Fruit fly (Drosophila melanogaster) ovary, adult (tissue): ENCODE results near the gene CG15322.
"Not testable (repeated sequence)": the region's sequence is repeated elsewhere in the genome, so short reads cannot be mapped to it uniquely, and the experiment has no call there.

Source experiments
- CG17801 ChIP-seq: fragments of 200-800 bp; optimal IDR thresholded peaks from 2 replicates; lab custom pipeline; 2019; ENCODE audit warnings: missing biosample characterization, mild to moderate bottlenecking, missing genetic modification characterization, moderate library complexity; ENCODE audit not compliant: partially characterized antibody

The CG15322 gene

DNA sequence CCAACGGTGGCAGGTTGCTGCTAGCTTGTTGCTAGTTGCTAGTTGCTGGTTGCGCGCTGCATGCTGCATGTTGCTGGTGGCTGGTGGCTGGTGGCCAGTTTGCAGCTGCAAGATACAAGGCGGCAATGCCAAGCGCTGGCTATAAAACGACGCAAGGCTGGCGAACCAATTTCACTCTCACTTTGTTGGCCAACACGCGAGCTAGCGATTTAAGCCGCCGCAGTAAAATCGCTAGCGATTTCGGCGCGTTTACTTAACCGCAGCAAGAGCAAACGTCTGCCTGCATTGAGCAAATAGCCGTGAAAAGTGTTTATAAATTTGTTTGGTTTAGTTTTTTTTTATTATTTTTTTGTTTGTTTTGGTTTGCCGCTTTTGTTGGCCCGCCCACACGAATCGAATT, at the start of gene CG15322:
CG15322 (plus strand) TSS at position 148 of the 400 bp plus-strand sequence.
- no peak for TF ChIP-seq CG17801 (GFP tag; lab: Kevin White, UChicago)

DNA sequence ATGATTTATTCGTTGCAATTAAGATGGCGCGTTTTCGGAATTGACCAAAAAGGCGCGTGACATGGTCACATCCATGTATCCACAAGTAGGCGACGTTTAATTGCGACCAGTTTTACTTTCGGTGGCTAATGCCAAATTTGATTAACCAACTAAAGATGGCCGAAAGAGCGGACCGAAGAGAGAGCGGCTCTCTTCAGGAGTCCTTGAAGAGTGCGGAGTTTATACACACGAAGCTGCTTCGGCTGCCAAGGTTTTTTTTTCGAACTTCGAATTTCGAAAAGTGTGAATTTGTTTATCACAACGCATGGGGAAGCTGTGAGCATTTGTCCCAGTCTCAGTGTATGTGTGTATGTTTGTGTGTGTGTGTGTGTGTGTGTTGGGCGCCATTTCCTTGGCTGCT, 49.6 kb upstream of the CG15322 start:
- TF ChIP-seq CG17801 (GFP tag; lab: Kevin White, UChicago), result no peak

DNA sequence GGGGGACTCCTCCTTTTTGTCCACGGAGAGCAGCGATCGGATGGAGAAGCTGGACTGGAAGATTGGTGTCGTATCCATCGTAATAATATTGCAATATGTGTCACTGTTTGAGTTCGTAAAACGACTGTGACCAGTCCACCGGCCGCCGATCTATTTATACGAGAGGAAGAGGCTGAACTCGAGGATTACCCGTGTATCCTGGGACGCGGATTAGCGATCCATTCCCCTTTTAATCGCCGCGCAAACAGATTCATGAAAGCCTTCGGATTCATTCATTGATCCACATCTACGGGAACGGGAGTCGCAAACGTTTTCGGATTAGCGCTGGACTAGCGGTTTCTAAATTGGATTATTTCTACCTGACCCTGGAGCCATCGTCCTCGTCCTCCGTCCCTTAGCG, 41.1 kb upstream of the CG15322 start, which contains the start of gene fd19B:
fd19B (minus strand) TSS at position 101 of the 400 bp plus-strand sequence.
- no peak for TF ChIP-seq CG17801 (GFP tag; lab: Kevin White, UChicago)

DNA sequence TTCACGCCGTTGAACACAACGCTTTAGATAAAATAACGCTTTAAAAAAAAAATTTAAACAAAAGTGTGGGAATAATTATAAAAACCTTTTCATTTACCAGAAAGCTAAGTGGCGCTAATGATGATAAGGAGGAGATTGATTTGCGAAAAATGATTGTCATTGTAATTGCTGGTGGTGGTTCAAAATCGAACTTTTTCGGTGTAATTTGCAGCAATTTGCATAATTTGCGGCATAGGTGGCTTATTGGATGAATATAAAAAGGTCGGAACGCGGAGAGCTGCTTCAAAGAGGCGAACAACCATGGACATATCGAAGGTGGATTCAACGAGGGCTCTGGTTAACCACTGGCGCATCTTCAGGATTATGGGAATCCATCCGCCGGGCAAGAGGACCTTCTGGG, 39.3 kb upstream of the CG15322 start, which contains the start of gene Or19b:
Or19b (plus strand) TSS at position 301 of the 400 bp plus-strand sequence.
- not testable (repeated sequence) for TF ChIP-seq CG17801 (GFP tag; lab: Kevin White, UChicago)

DNA sequence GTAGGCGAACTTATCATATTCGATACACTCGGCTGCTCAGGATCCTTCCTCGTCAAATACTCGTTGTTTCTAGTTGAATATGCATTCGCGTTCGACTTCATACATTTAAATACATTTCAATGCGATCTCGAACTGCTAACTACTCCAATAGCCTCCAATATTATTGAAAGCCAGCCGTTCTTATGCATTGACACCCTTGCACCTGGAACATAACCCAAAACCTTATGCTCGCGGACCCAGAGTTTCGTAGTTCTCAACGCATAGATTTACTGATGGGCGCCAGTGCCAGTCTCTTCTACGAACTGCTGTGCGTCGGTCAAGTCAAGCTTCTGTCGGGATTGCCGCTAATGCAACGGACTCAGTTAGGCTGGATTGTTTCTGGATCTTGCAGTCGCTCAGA, 37.0 kb upstream of the CG15322 start, which contains the start of gene CG42581:
CG42581 (minus strand) TSS at position 101 of the 400 bp plus-strand sequence.
- not testable (repeated sequence) for TF ChIP-seq CG17801 (GFP tag; lab: Kevin White, UChicago)

DNA sequence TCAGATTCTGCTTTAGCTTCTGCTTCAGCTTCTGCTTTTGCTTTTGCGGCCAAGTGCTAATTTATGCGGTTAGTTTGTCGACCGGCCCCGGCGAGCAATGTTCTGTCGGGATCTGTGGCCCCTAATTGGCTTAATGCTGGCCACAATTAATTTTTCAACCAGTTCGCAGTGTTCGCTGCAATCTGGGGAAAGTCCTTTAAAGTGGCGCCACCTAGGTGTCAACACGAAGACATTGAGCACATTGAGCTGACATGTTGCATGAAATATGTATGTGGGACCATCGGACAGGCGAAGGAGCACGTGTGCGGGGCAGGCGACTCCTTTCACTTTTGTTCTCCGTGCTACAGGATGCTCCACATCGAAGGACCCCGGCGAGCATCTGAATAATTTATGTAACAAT, 28.4 kb upstream of the CG15322 start:
- no peak for TF ChIP-seq CG17801 (GFP tag; lab: Kevin White, UChicago)

DNA sequence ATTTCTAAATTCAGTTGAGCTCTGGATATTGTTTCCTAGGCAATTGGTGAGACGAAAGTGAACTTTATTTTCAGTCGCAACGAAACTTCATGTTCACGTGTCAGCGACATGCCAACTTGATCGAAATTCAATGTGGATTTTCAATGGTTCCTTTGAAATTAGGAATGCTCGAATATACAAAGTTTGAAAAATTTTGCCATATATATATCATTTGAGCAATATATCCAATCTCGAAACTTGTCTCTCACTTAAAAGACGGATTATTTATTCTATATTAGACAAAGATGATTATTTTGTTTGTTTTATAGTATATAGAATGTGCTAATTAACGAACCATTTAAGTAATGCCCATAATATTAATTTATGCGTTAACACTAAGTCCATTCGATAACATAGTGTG, 22.9 kb upstream of the CG15322 start, which contains the start of gene karr:
karr (minus strand) TSS at position 101 of the 400 bp plus-strand sequence.
- no peak for TF ChIP-seq CG17801 (GFP tag; lab: Kevin White, UChicago)

DNA sequence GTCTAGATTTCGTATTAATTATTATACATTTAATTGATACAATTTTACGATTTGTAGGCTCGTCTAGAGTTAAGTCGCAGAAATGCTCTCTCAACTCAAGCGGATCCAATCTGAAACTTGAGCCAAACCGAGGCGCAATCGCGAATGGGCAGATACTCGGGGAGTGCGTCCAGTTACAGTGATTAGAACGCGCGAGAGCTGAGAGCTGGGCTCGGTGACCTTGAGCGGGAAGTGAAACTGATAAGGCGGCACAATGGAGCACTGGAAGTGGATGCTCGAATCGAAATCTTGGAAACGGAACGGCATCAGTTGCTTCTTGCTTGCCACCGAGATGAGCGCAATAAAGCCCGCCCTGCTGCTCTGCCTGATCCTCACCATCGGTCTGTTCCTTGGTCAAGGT, 11.2 kb upstream of the CG15322 start, which contains the start of gene CG34331:
CG34331 (plus strand) TSS at position 301 of the 400 bp plus-strand sequence.
- TF ChIP-seq CG17801 (GFP tag; lab: Kevin White, UChicago), result no peak

DNA sequence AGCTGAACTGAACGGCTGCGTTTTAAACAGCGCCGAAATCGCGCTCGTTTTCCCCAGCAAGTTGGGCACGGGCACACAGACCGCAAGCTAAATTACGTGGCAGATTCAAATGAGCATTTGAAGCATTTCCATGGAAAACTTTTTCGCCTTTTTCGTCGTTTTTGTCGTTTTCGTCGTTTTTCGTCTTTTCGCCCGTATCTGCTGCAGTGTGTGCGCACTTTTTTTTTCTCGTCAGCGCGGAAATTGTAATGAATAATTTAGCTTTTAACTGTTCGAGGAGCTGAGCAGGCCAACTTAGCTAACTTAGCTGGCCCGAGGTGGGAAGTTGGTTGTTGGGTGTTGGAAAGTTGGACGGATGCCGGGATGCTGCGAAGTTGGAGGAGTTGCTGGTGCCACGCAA, 3.8 kb upstream of the CG15322 start:
- no peak for TF ChIP-seq CG17801 (GFP tag; lab: Kevin White, UChicago)

DNA sequence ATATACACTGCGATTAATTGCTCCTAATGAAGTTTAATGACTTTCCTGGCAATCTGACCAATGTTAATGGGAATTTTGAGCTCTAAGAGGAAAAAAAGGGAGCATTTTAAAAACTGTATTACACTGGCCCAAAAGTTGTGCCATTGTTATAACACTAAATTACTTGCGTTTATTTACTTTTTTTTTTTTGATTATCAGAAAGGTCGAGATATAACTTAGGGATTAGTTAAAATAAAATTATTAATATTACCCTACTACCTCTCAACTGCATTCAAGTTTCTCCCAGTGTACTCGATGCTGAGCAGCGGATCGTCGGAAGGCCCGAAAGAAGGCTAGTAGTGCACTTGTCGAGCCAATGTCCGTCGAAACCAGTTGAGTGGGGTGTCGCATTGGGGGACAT, 2.9 kb upstream of the CG15322 start:
- TF ChIP-seq CG17801 (GFP tag; lab: Kevin White, UChicago), result no peak

DNA sequence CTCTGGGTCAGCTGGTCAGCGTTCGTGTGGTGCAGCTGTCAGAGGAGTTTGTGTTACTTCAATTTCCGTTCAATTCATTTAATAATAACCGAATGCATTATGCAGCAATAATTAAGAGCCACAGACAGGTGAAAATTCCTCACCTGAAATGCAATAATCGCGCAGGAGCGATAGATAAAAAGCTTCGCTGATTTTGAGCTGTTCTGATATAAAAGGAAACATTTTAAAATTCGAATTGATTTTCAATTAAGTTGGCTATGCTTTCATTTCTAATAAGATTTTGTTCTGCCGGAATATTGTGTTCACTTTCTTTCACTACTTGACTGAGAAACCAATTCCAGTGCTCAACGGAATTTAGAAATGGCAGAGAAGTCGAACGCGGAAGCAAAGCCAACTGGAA, 6.1 kb downstream of the CG15322 start, which contains the start of gene CG42583:
CG42583 (plus strand) TSS at position 301 of the 400 bp plus-strand sequence.
- TF ChIP-seq CG17801 (GFP tag; lab: Kevin White, UChicago), result no peak

DNA sequence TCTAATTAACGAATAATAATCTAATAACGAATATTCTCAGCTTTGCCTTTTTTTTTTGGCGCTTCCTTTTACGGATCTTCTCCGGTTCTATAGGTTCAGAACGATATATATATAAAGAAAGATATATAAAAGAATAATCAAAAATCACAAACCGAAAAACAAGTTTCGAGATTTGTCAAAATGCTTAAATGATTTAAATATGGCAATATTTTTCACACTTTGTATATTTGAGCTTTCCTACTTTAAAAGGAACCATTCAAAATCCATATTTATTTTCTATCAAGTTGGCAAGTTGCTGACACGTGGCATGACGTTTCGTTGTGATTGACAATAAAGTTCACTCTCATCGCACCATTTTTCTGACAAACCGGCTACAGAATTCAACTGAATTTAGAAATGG, 7.3 kb downstream of the CG15322 start, which contains the start of gene CG34332:
CG34332 (plus strand) TSS at position 301 of the 400 bp plus-strand sequence.
- no peak for TF ChIP-seq CG17801 (GFP tag; lab: Kevin White, UChicago)

DNA sequence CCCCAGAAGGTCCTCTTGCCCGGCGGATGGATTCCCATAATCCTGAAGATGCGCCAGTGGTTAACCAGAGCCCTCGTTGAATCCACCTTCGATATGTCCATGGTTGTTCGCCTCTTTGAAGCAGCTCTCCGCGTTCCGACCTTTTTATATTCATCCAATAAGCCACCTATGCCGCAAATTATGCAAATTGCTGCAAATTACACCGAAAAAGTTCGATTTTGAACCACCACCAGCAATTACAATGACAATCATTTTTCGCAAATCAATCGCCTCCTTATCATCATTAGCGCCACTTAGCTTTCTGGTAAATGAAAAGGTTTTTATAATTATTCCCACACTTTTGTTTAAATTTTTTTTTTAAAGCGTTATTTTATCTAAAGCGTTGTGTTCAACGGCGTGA, 9.7 kb downstream of the CG15322 start, which contains the start of gene Or19a:
Or19a (minus strand) TSS at position 101 of the 400 bp plus-strand sequence.
- TF ChIP-seq CG17801 (GFP tag; lab: Kevin White, UChicago), result not testable (repeated sequence)

DNA sequence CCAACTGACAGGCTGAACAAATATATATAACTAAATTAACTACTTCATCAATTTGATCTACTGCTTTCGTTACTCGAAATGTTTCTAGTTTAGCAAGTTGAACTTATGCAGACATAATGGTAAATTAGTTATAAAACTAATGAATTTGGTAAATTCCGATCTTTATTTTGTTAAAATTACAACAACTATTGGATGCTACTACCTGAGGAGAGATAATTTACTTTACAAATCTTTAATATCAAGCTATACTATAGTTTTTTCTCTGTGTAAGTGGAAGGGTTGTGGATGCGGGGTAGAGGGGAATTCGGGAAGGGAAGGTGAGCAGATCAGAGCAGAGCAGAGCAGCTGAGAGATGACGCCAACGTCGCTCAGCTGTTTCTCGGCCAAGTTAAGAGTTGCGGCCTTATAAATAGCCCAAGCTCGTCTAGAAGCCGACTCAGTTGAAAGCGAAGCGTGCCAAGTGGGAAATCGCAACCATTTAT, 14.4 kb downstream of the CG15322 start, which contains the start of gene aspr:
aspr (plus strand) TSS at position 432 of the 482 bp plus-strand sequence.
- no peak for TF ChIP-seq CG17801 (GFP tag; lab: Kevin White, UChicago)

DNA sequence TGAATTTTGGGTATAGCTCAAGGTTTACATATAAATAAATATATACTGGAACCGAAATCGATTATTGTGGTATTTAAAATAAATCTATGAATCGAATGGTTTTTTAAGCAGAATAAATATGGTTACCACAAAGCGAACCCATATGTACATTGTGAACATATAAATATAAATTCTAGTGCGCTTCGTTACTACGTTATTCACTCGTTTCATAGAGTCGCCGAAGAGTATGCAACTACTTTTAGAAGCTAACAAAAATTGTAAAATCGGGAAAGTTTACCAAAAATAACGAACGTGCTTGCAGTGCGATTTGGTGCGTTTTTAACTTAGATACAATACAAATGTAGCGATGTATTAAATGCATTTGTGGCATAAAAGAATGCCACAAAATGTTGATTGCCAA, 22.6 kb downstream of the CG15322 start:
- TF ChIP-seq CG17801 (GFP tag; lab: Kevin White, UChicago), result no peak

DNA sequence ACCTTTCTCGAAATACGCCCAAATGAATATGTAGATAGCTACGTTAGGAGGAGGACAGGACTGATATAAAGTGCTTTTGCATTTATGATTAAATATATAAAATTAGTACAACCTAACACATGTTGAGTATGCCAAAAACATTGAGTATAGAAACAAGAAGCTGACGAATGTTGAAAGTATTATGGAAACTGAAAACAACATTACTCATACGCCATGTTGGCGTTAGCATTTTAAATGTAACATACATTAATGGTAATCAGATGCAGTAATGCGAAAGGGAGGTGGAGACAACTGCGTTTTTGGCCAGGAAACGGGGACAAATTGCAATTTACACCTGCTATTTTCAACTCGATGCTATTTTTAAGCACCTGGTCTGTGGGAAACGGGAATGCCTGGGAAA, 25.1 kb downstream of the CG15322 start:
- TF ChIP-seq CG17801 (GFP tag; lab: Kevin White, UChicago), result no peak
